Fruit fly (Drosophila melanogaster) whole organism, embryonic: ENCODE results near the gene CG4291.
A peak's percentile ranks its signal among the peaks of the same experiment; 100 is the strongest.

ENCODE experiments used
- Abd-B ChIP-seq: fragments of 200-800 bp; sonication (Bioruptor generic); optimal IDR thresholded peaks from 2 replicates; lab custom pipeline; 2018; ENCODE audit warnings: missing biosample characterization, mild to moderate bottlenecking, missing genetic modification characterization, moderate library complexity
- Awh ChIP-seq: fragments of 200-800 bp; sonication (Bioruptor generic); IDR thresholded peaks from 2 replicates; pipeline ENCODE4, ENCODE4 v1.3.6; 2022; ENCODE audit warnings: missing biosample characterization, missing genetic modification characterization
- Bdp1 ChIP-seq: fragments of 200-800 bp; sonication (Bioruptor generic); optimal IDR thresholded peaks from 3 replicates; lab custom pipeline; 2016; ENCODE audit warnings: missing biosample characterization, missing genetic modification characterization
- CG10209 ChIP-seq: fragments of 200-800 bp; sonication (Bioruptor generic); optimal IDR thresholded peaks from 3 replicates; lab custom pipeline; 2017; ENCODE audit warnings: missing biosample characterization, mild to moderate bottlenecking, missing genetic modification characterization, missing genetic modification reagents
- CG12769 ChIP-seq: fragments of 200-800 bp; sonication (Bioruptor generic); optimal IDR thresholded peaks from 2 replicates; lab custom pipeline; 2019; ENCODE audit warnings: missing biosample characterization, mild to moderate bottlenecking, missing genetic modification characterization, moderate library complexity
- CG13123 ChIP-seq: fragments of 200-800 bp; sonication (Bioruptor generic); optimal IDR thresholded peaks from 2 replicates; lab custom pipeline; 2016; ENCODE audit warnings: missing biosample characterization, missing genetic modification characterization
- CG1529 ChIP-seq: fragments of 200-800 bp; sonication (Bioruptor generic); optimal IDR thresholded peaks from 3 replicates; lab custom pipeline; 2018; ENCODE audit warnings: missing biosample characterization, missing genetic modification characterization
- CG16813 ChIP-seq: fragments of 200-800 bp; sonication (Bioruptor generic); IDR thresholded peaks from 3 replicates; pipeline ENCODE4 v1.3.6; 2022; ENCODE audit warnings: missing biosample characterization, missing genetic modification characterization; ENCODE audit not compliant: partially characterized antibody
- CG17612 ChIP-seq: fragments of 200-800 bp; sonication (Bioruptor generic); IDR thresholded peaks from 2 replicates; pipeline ENCODE4 v1.3.6; 2022; ENCODE audit warnings: missing biosample characterization, missing genetic modification characterization
- CG1832 ChIP-seq: fragments of 200-800 bp; sonication (Bioruptor generic); optimal IDR thresholded peaks from 2 replicates; lab custom pipeline; 2017; ENCODE audit warnings: missing biosample characterization, mild to moderate bottlenecking, missing genetic modification characterization, inconsistent platforms
- CG2202 ChIP-seq: fragments of 200-800 bp; sonication (Bioruptor generic); optimal IDR thresholded peaks from 2 replicates; lab custom pipeline; 2018; ENCODE audit warnings: missing biosample characterization, mild to moderate bottlenecking, missing genetic modification characterization
- CG2678 ChIP-seq: fragments of 200-800 bp; sonication (Bioruptor generic); optimal IDR thresholded peaks from 3 replicates; lab custom pipeline; 2019; ENCODE audit warnings: missing biosample characterization, mild to moderate bottlenecking, missing genetic modification characterization, moderate library complexity
- CG2889 ChIP-seq: fragments of 200-800 bp; sonication (Bioruptor generic); IDR thresholded peaks from 3 replicates; pipeline ENCODE4 v1.3.6; 2022; ENCODE audit warnings: missing biosample characterization, missing genetic modification characterization
- CG34376 ChIP-seq: fragments of 200-800 bp; sonication (Bioruptor generic); optimal IDR thresholded peaks from 2 replicates; lab custom pipeline; 2018; ENCODE audit warnings: missing biosample characterization, mild to moderate bottlenecking, missing genetic modification characterization
- CG3838 ChIP-seq: fragments of 200-800 bp; sonication (Bioruptor generic); optimal IDR thresholded peaks from 3 replicates; lab custom pipeline; 2016; ENCODE audit warnings: missing biosample characterization, missing genetic modification characterization
- CG6272 ChIP-seq: fragments of 200-800 bp; sonication (Bioruptor generic); IDR thresholded peaks from 2 replicates; pipeline ENCODE4 v1.3.6; 2022; ENCODE audit warnings: missing biosample characterization, missing genetic modification characterization
- CG9797 ChIP-seq: fragments of 200-800 bp; sonication (Bioruptor generic); optimal IDR thresholded peaks from 3 replicates; lab custom pipeline; 2018; ENCODE audit warnings: missing biosample characterization, mild to moderate bottlenecking, missing genetic modification characterization
- CTCF ChIP-seq: fragments of 200-800 bp; sonication (Bioruptor generic); optimal IDR thresholded peaks from 2 replicates; lab custom pipeline; 2017; ENCODE audit warnings: missing biosample characterization, mild to moderate bottlenecking, missing genetic modification characterization, moderate library complexity
- CkIIα-i1 ChIP-seq: fragments of 200-800 bp; sonication (Bioruptor generic); IDR thresholded peaks from 2 replicates; pipeline ENCODE4 v1.3.6; 2022; ENCODE audit warnings: missing biosample characterization, missing genetic modification characterization
- Fer3 ChIP-seq: fragments of 200-800 bp; sonication (Bioruptor generic); optimal IDR thresholded peaks from 2 replicates; lab custom pipeline; 2018; ENCODE audit warnings: missing biosample characterization, mild to moderate bottlenecking, missing genetic modification characterization, moderate library complexity
- Lpt ChIP-seq: fragments of >200 bp; optimal IDR thresholded peaks from 2 replicates; lab custom pipeline; 2018; ENCODE audit warnings: missing biosample characterization, missing genetic modification characterization
- Pdp1 ChIP-seq, 2 experiments: fragments of 200-800 bp; sonication (Bioruptor generic); optimal IDR thresholded peaks; 3 replicates each; lab custom pipeline; 2016; ENCODE audit warnings: missing biosample characterization in 2 of 2, missing genetic modification characterization in 2 of 2, mild to moderate bottlenecking in 1 of 2, moderate library complexity in 1 of 2
- Taf1 ChIP-seq: fragments of 200-800 bp; sonication (Bioruptor generic); IDR thresholded peaks from 2 replicates; pipeline ENCODE4 v1.3.6; 2022; ENCODE audit warnings: missing biosample characterization, missing genetic modification characterization
- btn ChIP-seq: fragments of 200-800 bp; sonication (Bioruptor generic); optimal IDR thresholded peaks from 2 replicates; lab custom pipeline; 2016; ENCODE audit warnings: missing biosample characterization, missing genetic modification characterization
- cato ChIP-seq: fragments of 200-800 bp; sonication (Bioruptor generic); optimal IDR thresholded peaks from 2 replicates; lab custom pipeline; 2016; ENCODE audit warnings: missing biosample characterization, missing genetic modification characterization, borderline replicate concordance
- cg ChIP-seq: fragments of 200-800 bp; sonication (Bioruptor generic); optimal IDR thresholded peaks from 3 replicates; lab custom pipeline; 2019; ENCODE audit warnings: missing biosample characterization, mild to moderate bottlenecking, missing genetic modification characterization, moderate library complexity
- crol ChIP-seq: fragments of 200-800 bp; sonication (Bioruptor generic); IDR thresholded peaks from 2 replicates; pipeline ENCODE4 v1.3.6; 2022; ENCODE audit warnings: missing biosample characterization, missing genetic modification characterization
- fd64A ChIP-seq: fragments of 200-800 bp; sonication (Bioruptor generic); optimal IDR thresholded peaks from 3 replicates; lab custom pipeline; 2018; ENCODE audit warnings: missing biosample characterization, mild to moderate bottlenecking, missing genetic modification characterization
- insv ChIP-seq, 2 experiments: fragments of 200-800 bp; sonication (Bioruptor generic); optimal IDR thresholded peaks; 3 replicates each; lab custom pipeline; 2016 to 2018; ENCODE audit warnings: missing biosample characterization in 2 of 2, missing genetic modification characterization in 2 of 2
- lov ChIP-seq, 2 experiments: fragments of 200-800 bp in 1 of 2; fragments of >200 bp in 1 of 2; sonication (Bioruptor generic) in 1 of 2; IDR thresholded peaks in 1 of 2; optimal IDR thresholded peaks in 1 of 2; 2 replicates in 1 of 2; 3 replicates in 1 of 2; pipeline versions ENCODE4 v1.3.6 to Lab custom; 2017 to 2022; ENCODE audit warnings: missing biosample characterization in 1 of 2, missing genetic modification characterization in 1 of 2
- pb ChIP-seq: fragments of 200-800 bp; sonication (Bioruptor generic); optimal IDR thresholded peaks from 3 replicates; lab custom pipeline; 2016; ENCODE audit warnings: missing biosample characterization, missing genetic modification characterization
- pnt ChIP-seq: fragments of 200-800 bp; sonication (Bioruptor generic); optimal IDR thresholded peaks from 3 replicates; lab custom pipeline; 2016; ENCODE audit warnings: missing biosample characterization, missing genetic modification characterization
- pros ChIP-seq: fragments of 200-800 bp; sonication (Bioruptor generic); optimal IDR thresholded peaks from 3 replicates; lab custom pipeline; 2019; ENCODE audit warnings: missing biosample characterization, mild to moderate bottlenecking, missing genetic modification characterization, moderate library complexity
- rib ChIP-seq: fragments of 200-800 bp; sonication (Bioruptor generic); IDR thresholded peaks from 2 replicates; pipeline ENCODE4 v1.3.6; 2022; ENCODE audit warnings: missing biosample characterization, missing genetic modification characterization
- sqz ChIP-seq: fragments of 200-800 bp; sonication (Bioruptor generic); optimal IDR thresholded peaks from 3 replicates; lab custom pipeline; 2018; ENCODE audit warnings: missing biosample characterization, mild to moderate bottlenecking, missing genetic modification characterization
- sr ChIP-seq: fragments of 200-800 bp; sonication (Bioruptor generic); IDR thresholded peaks from 3 replicates; pipeline ENCODE4 v1.3.6; 2022; ENCODE audit warnings: missing biosample characterization, missing genetic modification characterization
- z ChIP-seq: fragments of 200-800 bp; sonication (Bioruptor generic); IDR thresholded peaks from 3 replicates; pipeline ENCODE4 v1.3.6; 2022; ENCODE audit warnings: missing biosample characterization, missing genetic modification characterization

The CG4291 gene

dm6 chr2L:827516-828362 lies 24.8 kb downstream of the CG4291 start (continued):
- no peak for TF ChIP-seq btn (GFP tag; lab: Kevin White, UChicago)
- TF ChIP-seq CkIIα-i1 (GFP tag; lab: Robert Waterston, UW): no peak
- TF ChIP-seq CG2202: peak; percentile 54
- no peak for TF ChIP-seq lov (optimal IDR thresholded peaks at IDR 0.05; lab: Kevin White, UChicago)
- TF ChIP-seq lov (GFP tag; IDR thresholded peaks at IDR 0.05; lab: Robert Waterston, UW): 0 out of 3 replicates have a peak, but pooled peaks have one; percentile 17
- peak; percentile 33 for TF ChIP-seq CG10209 (GFP tag; lab: Kevin White, UChicago)
- TF ChIP-seq pb: no peak
- TF ChIP-seq CG1529 (GFP tag; lab: Kevin White, UChicago): peak; percentile 65
- no peak for TF ChIP-seq sqz (GFP tag; lab: Kevin White, UChicago)
- peak; percentile 47 for TF ChIP-seq CG2678 (tag; lab: Kevin White, UChicago)
- no peak for TF ChIP-seq pnt (GFP tag; lab: Kevin White, UChicago)
- no peak for TF ChIP-seq CG9797 (GFP tag; lab: Kevin White, UChicago)
- no peak for TF ChIP-seq CG2889 (GFP tag; lab: Robert Waterston, UW)
- no peak for TF ChIP-seq CG17612 (GFP tag; lab: Robert Waterston, UW)
- TF ChIP-seq pros (GFP tag; lab: Kevin White, UChicago): peak; percentile 17
- no peak for TF ChIP-seq Lpt (GFP tag; lab: Kevin White, UChicago)
- no peak for TF ChIP-seq Abd-B (GFP tag; lab: Kevin White, UChicago)

dm6 chr2L:827049-827448 lies 25.5 kb downstream of the CG4291 start:
- TF ChIP-seq Fer3 (tag; lab: Kevin White, UChicago) (no peak), Taf1 (GFP tag; lab: Robert Waterston, UW) (no peak), fd64A (GFP tag; lab: Kevin White, UChicago) (no peak), CG6272 (GFP tag; lab: Robert Waterston, UW) (no peak), cato (GFP tag; lab: Kevin White, UChicago) (no peak), CG9797 (GFP tag; lab: Kevin White, UChicago) (no peak), crol (GFP tag; lab: Robert Waterston, UW) (peak; percentile 45), CG3838 (GFP tag; lab: Kevin White, UChicago) (no peak), CG12769 (tag; lab: Kevin White, UChicago) (peak; percentile 40), cg (GFP tag; lab: Kevin White, UChicago) (peak; percentile 10), CG34376 (GFP tag; lab: Kevin White, UChicago) (no peak), insv (GFP tag; optimal IDR thresholded peaks at IDR 0.05; lab: Kevin White, UChicago) (no peak), CG13123 (GFP tag; lab: Kevin White, UChicago) (no peak), sr (GFP tag; lab: Robert Waterston, UW) (peak; percentile 17; the same call in 1 of the 3 replicates), Pdp1 (GFP tag; optimal IDR thresholded peaks at IDR 0.05; lab: Kevin White, UChicago) (peak in 1 of 2 experiments; percentile 83), CTCF (GFP tag; lab: Kevin White, UChicago) (no peak), CG16813 (GFP tag; lab: Robert Waterston, UW) (no peak), rib (0 out of 2 replicates have a peak, but pooled peaks have one; percentile 46), CG1832 (GFP tag; lab: Kevin White, UChicago) (no peak), Bdp1 (GFP tag; lab: Kevin White, UChicago) (no peak), z (GFP tag; lab: Robert Waterston, UW) (0 out of 3 replicates have a peak, but pooled peaks have one; percentile 58), Awh (GFP tag; lab: Robert Waterston, UW) (0 out of 2 replicates have a peak, but pooled peaks have one; percentile 38)
